Fruit fly (Drosophila melanogaster): ENCODE data around the gene CG17475.

CG17475 gene

DNA sequence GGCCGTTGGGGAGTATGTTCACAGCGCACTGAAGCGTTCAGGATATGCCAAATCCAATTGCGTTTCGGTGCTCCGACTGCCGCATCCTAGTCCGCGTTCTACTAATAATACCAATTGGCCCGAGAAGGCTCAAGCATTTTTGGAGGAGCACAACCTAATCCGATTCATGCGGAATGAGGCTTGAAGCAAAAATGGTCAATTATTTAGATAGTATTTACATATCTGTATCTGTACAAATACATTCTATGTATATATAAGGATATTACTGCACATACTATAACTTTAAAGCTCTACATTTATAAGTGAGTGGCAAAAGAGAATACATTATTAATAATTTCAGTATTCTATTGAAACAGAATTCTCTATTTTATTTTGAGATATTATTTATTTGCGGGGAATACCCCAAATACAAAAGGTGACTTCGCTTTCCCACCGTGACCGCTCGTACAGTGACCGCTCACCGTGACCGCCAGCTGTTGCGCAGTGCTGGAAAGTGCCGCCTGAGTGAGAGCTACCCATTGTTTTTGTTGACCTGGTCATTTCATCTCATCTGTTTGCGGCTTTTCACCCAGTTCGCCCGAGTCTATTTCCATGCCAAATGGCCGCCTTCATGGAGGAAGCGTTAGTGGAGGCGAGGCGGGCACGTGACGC, 21.3 kb upstream of the CG17475 start, which contains the start of gene CG5292 (continued):
- TF ChIP-seq Sry-δ (GFP tag; optimal IDR thresholded peaks at IDR 0.05) (no peak), CG1832 (GFP tag; optimal IDR thresholded peaks at IDR 0.05) (no peak), eyg (GFP tag; optimal IDR thresholded peaks at IDR 0.05) (peak; percentile 41), sug (tag; optimal IDR thresholded peaks at IDR 0.05) (no peak), CG18262 (tag; optimal IDR thresholded peaks at IDR 0.05) (no peak), vnd (GFP tag; IDR thresholded peaks at IDR 0.05; ENCODE audit: partially characterized antibody) (no peak), aop (GFP tag; IDR thresholded peaks at IDR 0.05) (no peak), HLH4C (GFP tag; IDR thresholded peaks at IDR 0.05; ENCODE audit: partially characterized antibody) (peak; percentile 23; the same call in 1 of the 3 replicates), gfzf (GFP tag; optimal IDR thresholded peaks at IDR 0.05) (no peak), Usf (GFP tag; optimal IDR thresholded peaks at IDR 0.05) (no peak), Mrtf (GFP tag; IDR thresholded peaks at IDR 0.05) (no peak), wor (GFP tag; IDR thresholded peaks at IDR 0.05) (no peak), en (GFP tag; optimal IDR thresholded peaks at IDR 0.05) (no peak), CG2199 (GFP tag; IDR thresholded peaks at IDR 0.05) (no peak), pb (GFP tag; optimal IDR thresholded peaks at IDR 0.05) (peak; percentile 33), Kr (GFP tag; optimal IDR thresholded peaks at IDR 0.05) (no peak), Nf-YC (tag; optimal IDR thresholded peaks at IDR 0.05) (no peak), Sin3A (optimal IDR thresholded peaks at IDR 0.05) (peak; percentile 35), toy (GFP tag; IDR thresholded peaks at IDR 0.05) (no peak), CG11723 (GFP tag; optimal IDR thresholded peaks at IDR 0.05) (no peak), CG2120 (GFP tag; optimal IDR thresholded peaks at IDR 0.05) (peak; percentile 72), CG3726 (GFP tag; IDR thresholded peaks at IDR 0.05) (0 out of 3 replicates have a peak, but pooled peaks have one; percentile 28), Jarid2 (GFP tag; optimal IDR thresholded peaks at IDR 0.05) (no peak), CG11093 (GFP tag; IDR thresholded peaks at IDR 0.05) (no peak), fd64A (GFP tag; optimal IDR thresholded peaks at IDR 0.05) (no peak), Dfd (GFP tag; optimal IDR thresholded peaks at IDR 0.05) (no peak), Myb (GFP tag; optimal IDR thresholded peaks at IDR 0.05) (no peak), Atf3 (GFP tag; optimal IDR thresholded peaks at IDR 0.05) (no peak), CG17186 (GFP tag; optimal IDR thresholded peaks at IDR 0.05) (peak; percentile 13), CG12299 (tag; optimal IDR thresholded peaks at IDR 0.05) (no peak), al (GFP tag; IDR thresholded peaks at IDR 0.05) (peak; percentile 22; the same call in 1 of the 2 replicates), Hr39 (optimal IDR thresholded peaks at IDR 0.05) (no peak), tx (GFP tag; optimal IDR thresholded peaks at IDR 0.05) (no peak), CG12391 (tag; optimal IDR thresholded peaks at IDR 0.05) (peak; percentile 58), HLH54F (GFP tag; optimal IDR thresholded peaks at IDR 0.05) (no peak), repo (GFP tag; optimal IDR thresholded peaks at IDR 0.05) (peak; percentile 0), prd (optimal IDR thresholded peaks at IDR 0.05) (no peak), prd (GFP tag; IDR thresholded peaks at IDR 0.05) (peak; percentile 68), Mes4 (GFP tag; optimal IDR thresholded peaks at IDR 0.05) (no peak), Dek (tag; optimal IDR thresholded peaks at IDR 0.05) (peak; percentile 57), CG10209 (GFP tag; optimal IDR thresholded peaks at IDR 0.05) (peak; percentile 44), knrl (GFP tag; IDR thresholded peaks at IDR 0.05; ENCODE audit: partially characterized antibody) (peak; percentile 35; the same call in 1 of the 3 replicates), HmgZ (tag; optimal IDR thresholded peaks at IDR 0.05) (peak; percentile 76), NC2β (GFP tag; optimal IDR thresholded peaks at IDR 0.05) (peak; percentile 10), tll (GFP tag; optimal IDR thresholded peaks at IDR 0.05) (peak in 1 of 2 experiments; percentile 91), lov (optimal IDR thresholded peaks at IDR 0.05) (no peak), lov (GFP tag; IDR thresholded peaks at IDR 0.05) (0 out of 3 replicates have a peak, but pooled peaks have one; percentile 42), CG10565 (GFP tag; optimal IDR thresholded peaks at IDR 0.05) (no peak), CG7987 (GFP tag; optimal IDR thresholded peaks at IDR 0.05) (no peak), Taf1 (GFP tag; IDR thresholded peaks at IDR 0.05) (no peak), CG1792 (GFP tag; optimal IDR thresholded peaks at IDR 0.05) (no peak), Lim3 (GFP tag; IDR thresholded peaks at IDR 0.05) (no peak)
